Fruit fly (Drosophila melanogaster) whole organism, embryonic: ENCODE measurements around the gene wcy.

Experiments used
- ATbp ChIP-seq: fragments of 200-800 bp; sonication (Bioruptor generic); optimal IDR thresholded peaks from 2 replicates; lab custom pipeline; 2017; ENCODE audit warnings: missing biosample characterization, mild to moderate bottlenecking, missing genetic modification characterization, missing genetic modification reagents
- Abd-B ChIP-seq: fragments of 200-800 bp; sonication (Bioruptor generic); optimal IDR thresholded peaks from 2 replicates; lab custom pipeline; 2018; ENCODE audit warnings: missing biosample characterization, mild to moderate bottlenecking, missing genetic modification characterization, moderate library complexity
- Bgb ChIP-seq: fragments of 200-800 bp; sonication (Bioruptor generic); IDR thresholded peaks from 2 replicates; pipeline ENCODE4 v1.3.6; 2022; ENCODE audit warnings: missing biosample characterization, missing genetic modification characterization; ENCODE audit not compliant: partially characterized antibody
- CG10431 ChIP-seq: fragments of 200-800 bp; sonication (Bioruptor generic); optimal IDR thresholded peaks from 3 replicates; lab custom pipeline; 2018; ENCODE audit warnings: missing biosample characterization, mild to moderate bottlenecking, missing genetic modification characterization
- CG11085 ChIP-seq: fragments of 200-800 bp; sonication (Bioruptor generic); IDR thresholded peaks from 2 replicates; pipeline ENCODE4 v1.3.6; 2022; ENCODE audit warnings: missing biosample characterization, missing genetic modification characterization
- CG11398 ChIP-seq: fragments of 200-800 bp; sonication (Bioruptor generic); optimal IDR thresholded peaks from 2 replicates; lab custom pipeline; 2016; ENCODE audit warnings: missing biosample characterization, missing genetic modification characterization
- CG11560 ChIP-seq: fragments of 200-800 bp; sonication (Bioruptor generic); IDR thresholded peaks from 3 replicates; pipeline ENCODE4 v1.3.6; 2022; ENCODE audit warnings: missing biosample characterization, missing genetic modification characterization
- CG11723 ChIP-seq: fragments of 200-800 bp; sonication (Bioruptor generic); optimal IDR thresholded peaks from 2 replicates; lab custom pipeline; 2017; ENCODE audit warnings: missing biosample characterization, mild to moderate bottlenecking, missing genetic modification characterization
- CG12391 ChIP-seq: fragments of 200-800 bp; sonication (Bioruptor generic); optimal IDR thresholded peaks from 3 replicates; lab custom pipeline; 2018; ENCODE audit warnings: missing biosample characterization, mild to moderate bottlenecking, missing genetic modification characterization, moderate library complexity
- CG13894 ChIP-seq: fragments of 200-800 bp; sonication (Bioruptor generic); optimal IDR thresholded peaks from 3 replicates; lab custom pipeline; 2018; ENCODE audit warnings: missing biosample characterization, mild to moderate bottlenecking, missing genetic modification characterization, moderate library complexity
- CG14050 ChIP-seq: fragments of 200-800 bp; sonication (Bioruptor generic); IDR thresholded peaks from 3 replicates; pipeline ENCODE4 v1.3.6; 2022; ENCODE audit warnings: missing biosample characterization, missing genetic modification characterization
- CG15479 ChIP-seq: fragments of 200-800 bp; sonication (Bioruptor generic); optimal IDR thresholded peaks from 3 replicates; lab custom pipeline; 2019; ENCODE audit warnings: missing biosample characterization, mild to moderate bottlenecking, missing genetic modification characterization, moderate library complexity
- CG1647 ChIP-seq: fragments of 200-800 bp; sonication (Bioruptor generic); optimal IDR thresholded peaks from 3 replicates; lab custom pipeline; 2016; ENCODE audit warnings: missing biosample characterization, missing genetic modification characterization
- CG16779 ChIP-seq: fragments of 200-800 bp; sonication (Bioruptor generic); IDR thresholded peaks from 2 replicates; pipeline ENCODE4 v1.3.6; 2022; ENCODE audit warnings: missing biosample characterization, missing genetic modification characterization
- CG16813 ChIP-seq: fragments of 200-800 bp; sonication (Bioruptor generic); IDR thresholded peaks from 3 replicates; pipeline ENCODE4 v1.3.6; 2022; ENCODE audit warnings: missing biosample characterization, missing genetic modification characterization; ENCODE audit not compliant: partially characterized antibody
- CG33213 ChIP-seq: fragments of 200-800 bp; sonication (Bioruptor generic); optimal IDR thresholded peaks from 3 replicates; lab custom pipeline; 2016; ENCODE audit warnings: missing biosample characterization, missing genetic modification characterization
- CG4360 ChIP-seq: fragments of 200-800 bp; sonication (Bioruptor generic); IDR thresholded peaks from 2 replicates; pipeline ENCODE4 v1.3.6; 2022; ENCODE audit warnings: missing biosample characterization, missing genetic modification characterization
- CG6683 ChIP-seq: fragments of 200-800 bp; sonication (Bioruptor generic); optimal IDR thresholded peaks from 2 replicates; lab custom pipeline; 2017; ENCODE audit warnings: missing biosample characterization, mild to moderate bottlenecking, missing genetic modification characterization, missing genetic modification reagents
- CG8290 ChIP-seq, 3 experiments: fragments of 200-800 bp; sonication (Bioruptor generic); optimal IDR thresholded peaks; 2 replicates each; lab custom pipeline; 2016 to 2019; ENCODE audit warnings: missing biosample characterization in 3 of 3, missing genetic modification characterization in 3 of 3, mild to moderate bottlenecking in 2 of 3, moderate library complexity in 1 of 3
- CG9932 ChIP-seq: fragments of 200-800 bp; sonication (Bioruptor generic); IDR thresholded peaks from 2 replicates; pipeline ENCODE4 v1.3.6; 2022; ENCODE audit warnings: missing biosample characterization, missing genetic modification characterization
- Dbx ChIP-seq: fragments of 200-800 bp; sonication (Bioruptor generic); IDR thresholded peaks from 3 replicates; pipeline ENCODE4 v1.3.6; 2022; ENCODE audit warnings: missing biosample characterization, missing genetic modification characterization
- Deaf1 ChIP-seq: fragments of 200-800 bp; optimal IDR thresholded peaks from 3 replicates; lab custom pipeline; 2019; ENCODE audit warnings: missing biosample characterization, mild to moderate bottlenecking, missing genetic modification characterization, moderate library complexity
- E2f2 ChIP-seq: fragments of 200-800 bp; sonication (Bioruptor generic); IDR thresholded peaks from 2 replicates; pipeline ENCODE4 v1.3.6; 2022; ENCODE audit warnings: missing biosample characterization, missing genetic modification characterization
- Gsc ChIP-seq: fragments of 200-800 bp; sonication (Bioruptor generic); IDR thresholded peaks from 2 replicates; pipeline ENCODE4 v1.3.6; 2022; ENCODE audit warnings: missing biosample characterization, missing genetic modification characterization
- H15 ChIP-seq: fragments of 200-800 bp; sonication (Bioruptor generic); IDR thresholded peaks from 3 replicates; pipeline ENCODE4 v1.3.6; 2022; ENCODE audit warnings: missing biosample characterization, missing genetic modification characterization
- Hmx ChIP-seq: fragments of 200-800 bp; sonication (Bioruptor generic); optimal IDR thresholded peaks from 2 replicates; lab custom pipeline; 2016; ENCODE audit warnings: missing biosample characterization, missing genetic modification characterization
- Hr78 ChIP-seq, 2 experiments: fragments of 200-800 bp in 1 of 2; fragments of >200 bp in 1 of 2; sonication (Bioruptor generic) in 1 of 2; optimal IDR thresholded peaks; 2 replicates each; lab custom pipeline; 2017 to 2019; ENCODE audit warnings: missing biosample characterization in 2 of 2, missing genetic modification characterization in 2 of 2, mild to moderate bottlenecking in 1 of 2, moderate library complexity in 1 of 2
- Jarid2 ChIP-seq: fragments of 200-800 bp; sonication (Bioruptor generic); optimal IDR thresholded peaks from 3 replicates; lab custom pipeline; 2017; ENCODE audit warnings: mild to moderate bottlenecking, missing biosample characterization, missing genetic modification reagents, missing genetic modification characterization
- MBD-R2 ChIP-seq: fragments of 200-800 bp; sonication (Bioruptor generic); IDR thresholded peaks from 2 replicates; pipeline ENCODE4 v1.3.6; 2022; ENCODE audit warnings: missing biosample characterization, missing genetic modification characterization
- Mad ChIP-seq: fragments of 200-800 bp; sonication (Bioruptor generic); optimal IDR thresholded peaks from 2 replicates; lab custom pipeline; 2016; ENCODE audit warnings: missing biosample characterization, missing genetic modification characterization
- Myb ChIP-seq: fragments of 200-800 bp; sonication (Bioruptor generic); optimal IDR thresholded peaks from 2 replicates; lab custom pipeline; 2016; ENCODE audit warnings: missing biosample characterization, missing genetic modification characterization
- NfI ChIP-seq: fragments of 200-800 bp; sonication (Bioruptor generic); optimal IDR thresholded peaks from 3 replicates; lab custom pipeline; 2018; ENCODE audit warnings: missing biosample characterization, mild to moderate bottlenecking, missing genetic modification characterization, moderate library complexity
- Scr ChIP-seq: fragments of 200-800 bp; sonication (Bioruptor generic); IDR thresholded peaks from 2 replicates; pipeline ENCODE4 v1.3.6; 2022; ENCODE audit warnings: missing biosample characterization, missing genetic modification characterization; ENCODE audit not compliant: partially characterized antibody
- Sox100B ChIP-seq: fragments of 200-800 bp; sonication (Bioruptor generic); optimal IDR thresholded peaks from 3 replicates; lab custom pipeline; 2018; ENCODE audit warnings: missing biosample characterization, mild to moderate bottlenecking, missing genetic modification characterization
- Stat92E ChIP-seq, 3 experiments: fragments of >200 bp in 2 of 3; fragments of 200-800 bp in 1 of 3; sonication (Bioruptor generic) in 1 of 3; optimal IDR thresholded peaks; 2 replicates each; lab custom pipeline; 2017 to 2019; ENCODE audit warnings: missing biosample characterization in 3 of 3, missing genetic modification characterization in 3 of 3, mild to moderate bottlenecking in 1 of 3, moderate library complexity in 1 of 3
- Tbp ChIP-seq: fragments of >200 bp; optimal IDR thresholded peaks from 2 replicates; lab custom pipeline; 2018; ENCODE audit warnings: missing biosample characterization, missing genetic modification characterization
- ap ChIP-seq: fragments of 200-800 bp; sonication (Bioruptor generic); IDR thresholded peaks from 2 replicates; pipeline ENCODE4 v1.3.6; 2022; ENCODE audit warnings: missing biosample characterization, missing genetic modification characterization
- ash1 ChIP-seq: fragments of 200-800 bp; sonication (Bioruptor generic); optimal IDR thresholded peaks from 2 replicates; lab custom pipeline; 2018; ENCODE audit warnings: missing biosample characterization, mild to moderate bottlenecking, missing genetic modification characterization
- az2 ChIP-seq: fragments of 200-800 bp; sonication (Bioruptor generic); optimal IDR thresholded peaks from 3 replicates; lab custom pipeline; 2016; ENCODE audit warnings: missing biosample characterization, missing genetic modification characterization
- cas ChIP-seq: fragments of 200-800 bp; sonication (Bioruptor generic); IDR thresholded peaks from 2 replicates; pipeline ENCODE4 v1.3.6; 2022; ENCODE audit warnings: missing biosample characterization, missing genetic modification characterization
- gt ChIP-seq: fragments of 200-800 bp; sonication (Bioruptor generic); IDR thresholded peaks from 2 replicates; pipeline ENCODE4 v1.3.6; 2022; ENCODE audit warnings: missing biosample characterization, missing genetic modification characterization
- knrl ChIP-seq: fragments of 200-800 bp; sonication (Bioruptor generic); IDR thresholded peaks from 3 replicates; pipeline ENCODE4 v1.3.6; 2022; ENCODE audit warnings: missing biosample characterization, missing genetic modification characterization; ENCODE audit not compliant: partially characterized antibody
- mam ChIP-seq: fragments of 200-800 bp; sonication (Bioruptor generic); optimal IDR thresholded peaks from 3 replicates; lab custom pipeline; 2016; ENCODE audit warnings: missing biosample characterization, missing genetic modification characterization
- nerfin-1 ChIP-seq: fragments of 200-800 bp; sonication (Bioruptor generic); optimal IDR thresholded peaks from 3 replicates; lab custom pipeline; 2019; ENCODE audit warnings: missing biosample characterization, mild to moderate bottlenecking, missing genetic modification characterization, moderate library complexity
- onecut ChIP-seq: fragments of 200-800 bp; sonication (Bioruptor generic); IDR thresholded peaks from 2 replicates; pipeline ENCODE4 v1.3.6; 2022; ENCODE audit warnings: missing biosample characterization, missing genetic modification characterization
- peb ChIP-seq: fragments of 200-800 bp; sonication (Bioruptor generic); IDR thresholded peaks from 2 replicates; pipeline ENCODE4 v1.3.6; 2022; ENCODE audit warnings: missing biosample characterization, missing genetic modification characterization
- pzg ChIP-seq: fragments of 200-800 bp; sonication (Bioruptor generic); optimal IDR thresholded peaks from 3 replicates; lab custom pipeline; 2018; ENCODE audit warnings: missing biosample characterization, mild to moderate bottlenecking, missing genetic modification characterization, moderate library complexity
- tll ChIP-seq, 2 experiments: fragments of 200-800 bp in 1 of 2; fragments of >200 bp in 1 of 2; sonication (Bioruptor generic) in 1 of 2; optimal IDR thresholded peaks; 2 replicates each; lab custom pipeline; 2017 to 2019; ENCODE audit warnings: missing biosample characterization in 2 of 2, missing genetic modification characterization in 2 of 2, mild to moderate bottlenecking in 1 of 2, moderate library complexity in 1 of 2
- unc-4 ChIP-seq: fragments of 200-800 bp; sonication (Bioruptor generic); IDR thresholded peaks from 2 replicates; pipeline ENCODE4 v1.3.6; 2022; ENCODE audit warnings: missing biosample characterization, missing genetic modification characterization; ENCODE audit not compliant: partially characterized antibody
- z ChIP-seq: fragments of 200-800 bp; sonication (Bioruptor generic); IDR thresholded peaks from 3 replicates; pipeline ENCODE4 v1.3.6; 2022; ENCODE audit warnings: missing biosample characterization, missing genetic modification characterization

Gene wcy

dm6 chrX:17107401-17107916, 29.8 kb upstream of the wcy start, which contains the start of gene CG5004 (continued):
- TF ChIP-seq Abd-B (GFP tag; lab: Kevin White, UChicago) (no peak), CG6683 (GFP tag; lab: Kevin White, UChicago) (no peak), CG11085 (no peak), Bgb (GFP tag; lab: Robert Waterston, UW) (peak; percentile 63; the same call in 1 of the 2 replicates), Myb (GFP tag; lab: Kevin White, UChicago) (peak; percentile 22), tll (GFP tag; optimal IDR thresholded peaks at IDR 0.05; lab: Kevin White, UChicago) (no peak), CG4360 (GFP tag; lab: Robert Waterston, UW) (peak; percentile 93), az2 (no peak), nerfin-1 (tag; lab: Kevin White, UChicago) (peak; percentile 74), onecut (GFP tag; lab: Robert Waterston, UW) (no peak), pzg (peak; percentile 74), CG11560 (tag; lab: Robert Waterston, UW) (no peak), Hr78 (GFP tag; optimal IDR thresholded peaks at IDR 0.05; lab: Kevin White, UChicago) (no peak), CG11398 (GFP tag; lab: Kevin White, UChicago) (no peak), NfI (GFP tag; lab: Kevin White, UChicago) (no peak), Deaf1 (tag; lab: Kevin White, UChicago) (no peak), ap (GFP tag; lab: Robert Waterston, UW) (no peak), MBD-R2 (GFP tag; lab: Robert Waterston, UW) (peak; percentile 11; the same call in 1 of the 2 replicates), Gsc (no peak), CG9932 (GFP tag; lab: Robert Waterston, UW) (0 out of 2 replicates have a peak, but pooled peaks have one; percentile 19), gt (GFP tag; lab: Robert Waterston, UW) (no peak), CG1647 (GFP tag; lab: Kevin White, UChicago) (no peak), Stat92E (GFP tag; optimal IDR thresholded peaks at IDR 0.05; lab: Kevin White, UChicago) (peak in 1 of 3 experiments; percentile 61), CG33213 (GFP tag; lab: Kevin White, UChicago) (peak; percentile 19), ATbp (no peak), Hmx (GFP tag; lab: Kevin White, UChicago) (no peak), CG15479 (GFP tag; lab: Kevin White, UChicago) (peak; percentile 40), CG13894 (tag; lab: Kevin White, UChicago) (peak; percentile 20), Jarid2 (GFP tag; lab: Kevin White, UChicago) (peak; percentile 87), mam (GFP tag; lab: Kevin White, UChicago) (no peak), H15 (GFP tag; lab: Robert Waterston, UW) (no peak), z (GFP tag; lab: Robert Waterston, UW) (no peak), CG10431 (GFP tag; lab: Kevin White, UChicago) (peak; percentile 51), CG11723 (GFP tag; lab: Kevin White, UChicago) (peak; percentile 2), cas (GFP tag; lab: Robert Waterston, UW) (no peak), CG12391 (peak; percentile 10), CG16779 (GFP tag; lab: Robert Waterston, UW) (no peak), CG14050 (no peak)

dm6 chrX:17106153-17106700, 28.5 kb upstream of the wcy start:
- TF ChIP-seq Dbx (GFP tag; lab: Robert Waterston, UW) = no peak
- no peak for TF ChIP-seq peb
- TF ChIP-seq CG8290 (GFP tag; optimal IDR thresholded peaks at IDR 0.05; lab: Kevin White, UChicago) = peak; percentile 21
- TF ChIP-seq CG8290 (tag; optimal IDR thresholded peaks at IDR 0.05; lab: Kevin White, UChicago) = no peak
- TF ChIP-seq knrl = peak; percentile 47; the same call in 2 of the 3 replicates
- no peak for TF ChIP-seq ash1 (GFP tag; lab: Kevin White, UChicago)
- no peak for TF ChIP-seq Sox100B (GFP tag; lab: Kevin White, UChicago)
- TF ChIP-seq Scr (GFP tag; lab: Robert Waterston, UW) = peak; percentile 62
- TF ChIP-seq CG16813 = peak; percentile 61
- peak; percentile 52 for TF ChIP-seq unc-4 (GFP tag; lab: Robert Waterston, UW)
- TF ChIP-seq E2f2 (GFP tag; lab: Robert Waterston, UW) = peak; percentile 73
- TF ChIP-seq Tbp (GFP tag; lab: Kevin White, UChicago) = no peak
- no peak for TF ChIP-seq Mad (GFP tag; lab: Kevin White, UChicago)
